Fruit fly (Drosophila melanogaster) whole organism: ENCODE data around the gene sowah.

Experiments
- CG8478 ChIP-seq: fragments of >200 bp; optimal IDR thresholded peaks from 2 replicates; lab custom pipeline; 2018; ENCODE audit warnings: inconsistent platforms
- pan ChIP-seq: fragments of >200 bp; optimal IDR thresholded peaks from 2 replicates; lab custom pipeline; 2017
- psq ChIP-seq: fragments of >200 bp; optimal IDR thresholded peaks from 2 replicates; lab custom pipeline; 2017
- usp ChIP-seq: fragments of >200 bp; optimal IDR thresholded peaks from 2 replicates; lab custom pipeline; 2017; ENCODE audit warnings: missing biosample characterization, missing genetic modification characterization, mixed read lengths

DNA sequence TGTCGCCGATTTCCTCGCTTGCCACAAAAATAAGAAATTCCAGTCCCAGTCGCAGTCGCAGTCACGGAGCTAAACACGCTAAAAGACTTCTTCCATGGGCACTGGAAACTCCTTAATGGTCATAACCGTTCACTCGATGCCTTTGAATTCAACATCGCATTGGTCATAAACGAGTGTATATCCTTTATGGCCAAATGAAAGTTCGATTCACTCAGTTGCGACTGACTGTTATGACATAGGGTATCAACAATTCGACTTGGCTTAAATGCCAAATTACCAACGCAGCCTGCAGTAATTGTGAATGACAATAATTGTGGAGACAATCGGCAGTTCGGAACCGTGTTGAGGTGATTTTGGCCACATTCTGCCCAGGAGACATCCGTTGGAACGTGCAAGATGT is 13.1 kb downstream of the sowah start:
- TF ChIP-seq psq (no peak), usp (GFP tag; lab: Kevin White, UChicago) (no peak), pan (lab: Kevin White, UChicago) (no peak), CG8478 (lab: Kevin White, UChicago) (no peak)
